Worm (Caenorhabditis elegans) whole organism, L4 larva: ENCODE measurements around the gene F35H12.6.

Experiments
- F26F4.8 ChIP-seq: fragments of 200-800 bp; sonication (Bioruptor generic); conservative IDR thresholded peaks from 2 replicates; pipeline ENCODE4 v1.3.6; 2022; ENCODE audit warnings: missing genetic modification characterization, missing compliant biosample characterization
- R02D3.7 ChIP-seq: fragments of 150-350 bp; sonication (generic microtip); optimal IDR thresholded peaks from 3 replicates; lab custom pipeline; 2014; ENCODE audit warnings: missing biosample characterization, missing genetic modification characterization
- Y105C5A.15 ChIP-seq: fragments of 200-800 bp; sonication (Bioruptor generic); IDR thresholded peaks from 2 replicates; pipeline ENCODE4 v1.3.6; 2022; ENCODE audit warnings: missing genetic modification characterization, missing compliant biosample characterization
- Y75B8A.6 ChIP-seq: fragments of 200-800 bp; sonication (Bioruptor generic); IDR thresholded peaks from 2 replicates; pipeline ENCODE4 v1.3.6; 2022; ENCODE audit warnings: missing genetic modification reagents, missing genetic modification characterization, missing compliant biosample characterization
- aha-1 ChIP-seq: fragments of 150-350 bp; peaks from one replicate; lab custom pipeline; 2014; ENCODE audit warnings: missing biosample characterization, missing genetic modification characterization
- ceh-20 ChIP-seq: fragments of 200-800 bp; sonication (Bioruptor generic); IDR thresholded peaks from 2 replicates; pipeline ENCODE4 v1.3.6; 2022; ENCODE audit warnings: missing genetic modification reagents, missing genetic modification characterization, missing compliant biosample characterization
- ceh-32 ChIP-seq: sonication (generic microtip); optimal IDR thresholded peaks from 2 replicates; lab custom pipeline; 2016; ENCODE audit warnings: mild to moderate bottlenecking, missing genetic modification characterization, missing compliant biosample characterization; ENCODE audit not compliant: poor library complexity
- ceh-82 ChIP-seq: sonication (generic microtip); optimal IDR thresholded peaks from 2 replicates; lab custom pipeline; 2017; ENCODE audit warnings: missing biosample characterization, missing genetic modification characterization
- daf-16 ChIP-seq, 3 experiments: sonication (generic microtip); optimal IDR thresholded peaks; 2 replicates each; lab custom pipeline; 2016 to 2017; ENCODE audit warnings: missing genetic modification characterization in 3 of 3, missing genetic modification reagents in 3 of 3, mild to moderate bottlenecking in 2 of 3, missing compliant biosample characterization in 2 of 3, missing biosample characterization in 1 of 3, moderate library complexity in 1 of 3
- daf-19 ChIP-seq: fragments of 200-800 bp; sonication (Bioruptor generic); conservative IDR thresholded peaks from 2 replicates; pipeline ENCODE4 v1.3.6; 2022; ENCODE audit warnings: missing genetic modification characterization, missing compliant biosample characterization
- dmd-8 ChIP-seq: fragments of 200-800 bp; sonication (Bioruptor generic); IDR thresholded peaks from 2 replicates; pipeline ENCODE4 v1.3.6; 2022; ENCODE audit warnings: missing genetic modification characterization, missing compliant biosample characterization
- dpl-1 ChIP-seq: fragments of 150-350 bp; optimal IDR thresholded peaks from 2 replicates; lab custom pipeline; 2014; ENCODE audit warnings: missing biosample characterization, missing genetic modification reagents, missing genetic modification characterization
- dve-1 ChIP-seq: sonication (generic microtip); optimal IDR thresholded peaks from 2 replicates; lab custom pipeline; 2017; ENCODE audit warnings: antibody characterized with exemption, mild to moderate bottlenecking, missing genetic modification characterization, missing compliant biosample characterization; ENCODE audit not compliant: insufficient read depth
- fos-1 ChIP-seq: fragments of 150-350 bp; optimal IDR thresholded peaks from 2 replicates; lab custom pipeline; 2014; ENCODE audit warnings: missing biosample characterization, missing genetic modification characterization
- hlh-11 ChIP-seq: fragments of 200-800 bp; sonication (Bioruptor generic); optimal IDR thresholded peaks from 2 replicates; lab custom pipeline; 2018; ENCODE audit warnings: mild to moderate bottlenecking, missing genetic modification characterization, missing compliant biosample characterization
- lin-13 ChIP-seq: fragments of 150-350 bp; optimal IDR thresholded peaks from 2 replicates; lab custom pipeline; 2014; ENCODE audit warnings: missing biosample characterization, missing genetic modification reagents, missing genetic modification characterization
- lin-38 ChIP-seq: fragments of 200-800 bp; sonication (Bioruptor generic); IDR thresholded peaks from 2 replicates; pipeline ENCODE4 v1.3.6; 2022; ENCODE audit warnings: missing genetic modification reagents, missing genetic modification characterization, missing compliant biosample characterization
- lin-39 ChIP-seq: fragments of 150-350 bp; optimal IDR thresholded peaks from 2 replicates; lab custom pipeline; 2014; ENCODE audit warnings: missing biosample characterization, missing genetic modification reagents, missing genetic modification characterization
- madf-5 ChIP-seq, 2 experiments: fragments of 200-800 bp; sonication (Bioruptor generic); IDR thresholded peaks; 2 replicates each; pipeline ENCODE4 v1.3.6; 2022; ENCODE audit warnings: missing compliant biosample characterization in 2 of 2, missing genetic modification characterization in 2 of 2
- mxl-2 ChIP-seq: fragments of 200-800 bp; sonication (Bioruptor generic); conservative IDR thresholded peaks from 2 replicates; pipeline ENCODE4 v1.3.6; 2022; ENCODE audit warnings: missing genetic modification reagents, missing genetic modification characterization, missing compliant biosample characterization
- nhr-10 ChIP-seq: fragments of 150-350 bp; optimal IDR thresholded peaks from 2 replicates; lab custom pipeline; 2014; ENCODE audit warnings: missing biosample characterization, missing genetic modification characterization
- nhr-28 ChIP-seq: fragments of 150-350 bp; optimal IDR thresholded peaks from 2 replicates; lab custom pipeline; 2014; ENCODE audit warnings: missing biosample characterization, missing genetic modification characterization
- nhr-41 ChIP-seq: fragments of 200-800 bp; sonication (Bioruptor generic); IDR thresholded peaks from 2 replicates; pipeline ENCODE4 v1.3.6; 2022; ENCODE audit warnings: missing genetic modification reagents, missing genetic modification characterization, missing compliant biosample characterization
- nhr-6 ChIP-seq: fragments of 150-350 bp; optimal IDR thresholded peaks from 2 replicates; lab custom pipeline; 2014; ENCODE audit warnings: missing biosample characterization, missing genetic modification characterization
- nhr-76 ChIP-seq: fragments of 150-350 bp; optimal IDR thresholded peaks from 2 replicates; lab custom pipeline; 2014; ENCODE audit warnings: missing biosample characterization, missing genetic modification characterization
- pha-4 ChIP-seq, 2 experiments: fragments of 150-350 bp in 1 of 2; fragments of 200-800 bp in 1 of 2; sonication (Bioruptor generic) in 1 of 2; IDR thresholded peaks in 1 of 2; optimal IDR thresholded peaks in 1 of 2; 2 replicates each; pipeline versions ENCODE4 v1.3.6 to Lab custom; 2014 to 2022; ENCODE audit warnings: missing genetic modification characterization in 2 of 2, missing genetic modification reagents in 2 of 2, missing biosample characterization in 1 of 2, missing compliant biosample characterization in 1 of 2
- pqm-1 ChIP-seq: sonication (generic microtip); optimal IDR thresholded peaks from 2 replicates; lab custom pipeline; 2017; ENCODE audit warnings: missing biosample characterization, missing genetic modification characterization
- set-16 ChIP-seq: fragments of 200-800 bp; sonication (Bioruptor generic); IDR thresholded peaks from 2 replicates; pipeline ENCODE4 v1.3.6; 2022; ENCODE audit warnings: missing genetic modification reagents, missing genetic modification characterization, missing compliant biosample characterization
- snpc-4 ChIP-seq: fragments of 150-350 bp; optimal IDR thresholded peaks from 2 replicates; lab custom pipeline; 2014; ENCODE audit warnings: missing biosample characterization, missing genetic modification characterization
- spr-1 ChIP-seq: sonication (generic microtip); optimal IDR thresholded peaks from 2 replicates; lab custom pipeline; 2016; ENCODE audit warnings: mild to moderate bottlenecking, missing genetic modification characterization, missing compliant biosample characterization
- tag-97 ChIP-seq: fragments of 200-800 bp; sonication (Bioruptor generic); IDR thresholded peaks from 2 replicates; pipeline ENCODE4 v1.3.6; 2022; ENCODE audit warnings: missing genetic modification characterization, missing compliant biosample characterization
- unc-130 ChIP-seq: sonication (generic microtip); optimal IDR thresholded peaks from 2 replicates; lab custom pipeline; 2016; ENCODE audit warnings: missing genetic modification reagents, missing genetic modification characterization, missing compliant biosample characterization
- unc-62 ChIP-seq, 3 experiments: fragments of 150-350 bp in 1 of 3; sonication (generic microtip); optimal IDR thresholded peaks in 2 of 3; peaks in 1 of 3; 1 replicate in 1 of 3; 2 replicates in 2 of 3; lab custom pipeline; 2014 to 2017; ENCODE audit warnings: missing biosample characterization in 3 of 3, missing genetic modification characterization in 3 of 3, missing genetic modification reagents in 3 of 3, missing genotype in 1 of 3
- vab-7 ChIP-seq: fragments of 200-800 bp; sonication (Bioruptor generic); IDR thresholded peaks from 2 replicates; pipeline ENCODE4 v1.3.6; 2022; ENCODE audit warnings: missing genetic modification reagents, missing genetic modification characterization, missing compliant biosample characterization
- zfp-2 ChIP-seq: sonication (generic microtip); optimal IDR thresholded peaks from 2 replicates; lab custom pipeline; 2016; ENCODE audit warnings: mild to moderate bottlenecking, missing genetic modification characterization, missing compliant biosample characterization
- zfp-3 ChIP-seq: fragments of 200-800 bp; sonication (Bioruptor generic); conservative IDR thresholded peaks from 2 replicates; pipeline ENCODE4 v1.3.6; 2022; ENCODE audit warnings: missing genetic modification reagents, missing genetic modification characterization, missing compliant biosample characterization
- ztf-11 ChIP-seq: fragments of 150-350 bp; optimal IDR thresholded peaks from 2 replicates; lab custom pipeline; 2014; ENCODE audit warnings: missing biosample characterization, missing genetic modification characterization

F35H12.6 gene

ce11 chrX:871020-871419 is 42.1 kb upstream of the F35H12.6 start, which contains the start of gene lgl-1 (continued):
- TF ChIP-seq Y105C5A.15 (GFP tag; lab: Robert Waterston, UW) (no peak), nhr-76 (tag; lab: Kevin White, UChicago) (no peak), nhr-6 (tag; lab: Kevin White, UChicago) (peak; percentile 68), lin-13 (GFP tag; lab: Kevin White, UChicago) (no peak), dpl-1 (GFP tag; lab: Kevin White, UChicago) (no peak), ceh-20 (GFP tag; lab: Robert Waterston, UW) (no peak), dve-1 (tag; lab: Kevin White, UChicago) (peak; percentile 33), tag-97 (no peak), lin-38 (GFP tag; lab: Robert Waterston, UW) (no peak), unc-130 (GFP tag; lab: Kevin White, UChicago) (no peak), zfp-3 (GFP tag; lab: Robert Waterston, UW) (no peak), ceh-32 (tag; lab: Kevin White, UChicago) (no peak), hlh-11 (tag; lab: Kevin White, UChicago) (peak; percentile 39), pha-4 (GFP tag; IDR thresholded peaks at IDR 0.05; lab: Robert Waterston, UW) (no peak), pha-4 (tag; optimal IDR thresholded peaks at IDR 0.05; lab: Kevin White, UChicago) (peak; percentile 23), vab-7 (no peak), nhr-10 (tag; lab: Kevin White, UChicago) (no peak), daf-19 (GFP tag; lab: Robert Waterston, UW) (no peak), lin-39 (no peak), fos-1 (tag; lab: Kevin White, UChicago) (no peak), zfp-2 (tag; lab: Kevin White, UChicago) (no peak), madf-5 (GFP tag; IDR thresholded peaks at IDR 0.05; lab: Robert Waterston, UW) (no peak), ceh-82 (tag; lab: Kevin White, UChicago) (no peak), aha-1 (tag; lab: Kevin White, UChicago) (peak; percentile 58)

ce11 chrX:871957-872715 is 41.0 kb upstream of the F35H12.6 start, which contains the start of gene F56F10.1:
Gene F56F10.1, plus strand, starts transcription at chrX:872603.
- TF ChIP-seq vab-7 = 0 out of 2 replicates have a peak, but pooled peaks have one; percentile 34
- TF ChIP-seq spr-1 = no peak
- TF ChIP-seq ceh-32 (tag; lab: Kevin White, UChicago) = no peak
- 0 out of 2 replicates have a peak, but pooled peaks have one; percentile 19 for TF ChIP-seq F26F4.8 (GFP tag; lab: Robert Waterston, UW)
- TF ChIP-seq snpc-4 = peak; percentile 51
- TF ChIP-seq nhr-28 (tag; lab: Kevin White, UChicago) = peak; percentile 19
- no peak for TF ChIP-seq R02D3.7
- no peak for TF ChIP-seq lin-38 (GFP tag; lab: Robert Waterston, UW)
- TF ChIP-seq ztf-11 (tag; lab: Kevin White, UChicago) = no peak
- peak; percentile 61 for TF ChIP-seq set-16 (GFP tag; lab: Robert Waterston, UW)
- peak; percentile 8 for TF ChIP-seq hlh-11 (tag; lab: Kevin White, UChicago)
- no peak for TF ChIP-seq dmd-8 (GFP tag; lab: Robert Waterston, UW)
- TF ChIP-seq unc-62 (GFP tag; optimal IDR thresholded peaks at IDR 0.05 in 1 of 2; lab: Kevin White, UChicago) = peak in 1 of 2 experiments; percentile 53
- TF ChIP-seq unc-62 (tag; optimal IDR thresholded peaks at IDR 0.05; lab: Kevin White, UChicago) = no peak
- TF ChIP-seq nhr-10 (tag; lab: Kevin White, UChicago) = no peak
- TF ChIP-seq mxl-2 (GFP tag; lab: Robert Waterston, UW) = peak; percentile 38; the same call in 1 of the 2 replicates
- no peak for TF ChIP-seq Y75B8A.6 (GFP tag; lab: Robert Waterston, UW)
- TF ChIP-seq daf-16 (GFP tag; optimal IDR thresholded peaks at IDR 0.05; lab: Kevin White, UChicago) = no peak
- peak; percentile 36 for TF ChIP-seq daf-16 (tag; optimal IDR thresholded peaks at IDR 0.05; lab: Kevin White, UChicago)
- TF ChIP-seq nhr-41 (GFP tag; lab: Robert Waterston, UW) = no peak
- TF ChIP-seq pqm-1 (tag; lab: Kevin White, UChicago) = peak; percentile 87
- TF ChIP-seq, all 104 proteins: peak for 10
